Worm (Caenorhabditis elegans) whole organism, L3 larva: ENCODE measurements around the gene kin-34.
"Not testable (repeated sequence)": the region's sequence is repeated elsewhere in the genome, so short reads cannot be mapped to it uniquely, and the experiment has no call there.

Source experiments
- R02D3.7 ChIP-seq: fragments of 150-350 bp; optimal IDR thresholded peaks from 2 replicates; lab custom pipeline; 2014; ENCODE audit warnings: missing biosample characterization, missing genetic modification characterization
- ZK546.5 ChIP-seq: sonication (generic microtip); optimal IDR thresholded peaks from 2 replicates; lab custom pipeline; 2017; ENCODE audit warnings: missing biosample characterization, missing genetic modification characterization
- aly-2 ChIP-seq: fragments of 150-350 bp; optimal IDR thresholded peaks from 2 replicates; lab custom pipeline; 2014; ENCODE audit warnings: missing biosample characterization, missing genetic modification characterization
- ama-1 ChIP-seq: fragments of 150-350 bp; optimal IDR thresholded peaks from 2 replicates; lab custom pipeline; 2018
- ceh-28 ChIP-seq: fragments of 150-350 bp; optimal IDR thresholded peaks from 2 replicates; lab custom pipeline; 2014; ENCODE audit warnings: missing biosample characterization, missing genetic modification reagents, missing genetic modification characterization
- daf-12 ChIP-seq: fragments of 150-350 bp; optimal IDR thresholded peaks from 2 replicates; lab custom pipeline; 2014; ENCODE audit warnings: missing biosample characterization, missing genetic modification reagents, missing genetic modification characterization
- egl-27 ChIP-seq: sonication (generic microtip); optimal IDR thresholded peaks from 4 replicates; lab custom pipeline; 2017; ENCODE audit warnings: missing biosample characterization, missing genetic modification reagents, missing genetic modification characterization
- egl-5 ChIP-seq: fragments of 150-350 bp; optimal IDR thresholded peaks from 2 replicates; lab custom pipeline; 2017; ENCODE audit warnings: missing biosample characterization, missing genetic modification reagents, missing genetic modification characterization, inconsistent platforms
- elt-1 ChIP-seq: fragments of 150-350 bp; optimal IDR thresholded peaks from 2 replicates; lab custom pipeline; 2014; ENCODE audit warnings: missing biosample characterization, missing genetic modification characterization
- elt-2 ChIP-seq: sonication (generic microtip); optimal IDR thresholded peaks from 2 replicates; lab custom pipeline; 2016; ENCODE audit warnings: missing genetic modification reagents, mild to moderate bottlenecking, missing genetic modification characterization, missing compliant biosample characterization
- elt-3 ChIP-seq, 3 experiments: fragments of 150-350 bp in 1 of 3; sonication (generic microtip) in 2 of 3; optimal IDR thresholded peaks; 2 replicates in 2 of 3; 4 replicates in 1 of 3; lab custom pipeline; 2014 to 2017; ENCODE audit warnings: missing biosample characterization in 3 of 3, missing genetic modification characterization in 3 of 3
- eor-1 ChIP-seq, 2 experiments: fragments of 150-350 bp; optimal IDR thresholded peaks; 2 replicates each; lab custom pipeline; 2014 to 2018; ENCODE audit warnings: missing biosample characterization in 2 of 2, missing genetic modification characterization in 2 of 2
- fkh-2 ChIP-seq: fragments of 150-350 bp; optimal IDR thresholded peaks from 2 replicates; lab custom pipeline; 2014; ENCODE audit warnings: missing biosample characterization, missing genetic modification reagents, missing genetic modification characterization
- hmg-11 ChIP-seq: sonication (generic microtip); optimal IDR thresholded peaks from 2 replicates; lab custom pipeline; 2016; ENCODE audit warnings: missing genetic modification characterization, missing compliant biosample characterization
- jun-1 ChIP-seq: fragments of 150-350 bp; optimal IDR thresholded peaks from 2 replicates; lab custom pipeline; 2014; ENCODE audit warnings: missing biosample characterization, missing genetic modification reagents, missing genetic modification characterization
- nfya-1 ChIP-seq: sonication (generic microtip); optimal IDR thresholded peaks from 2 replicates; lab custom pipeline; 2017; ENCODE audit warnings: missing genetic modification characterization, mild to moderate bottlenecking, missing compliant biosample characterization, antibody characterized with exemption, moderate library complexity; ENCODE audit not compliant: insufficient read depth
- nhr-12 ChIP-seq: fragments of 150-350 bp; optimal IDR thresholded peaks from 2 replicates; lab custom pipeline; 2014; ENCODE audit warnings: missing biosample characterization, missing genetic modification characterization
- nhr-23 ChIP-seq: fragments of 150-350 bp; optimal IDR thresholded peaks from 2 replicates; lab custom pipeline; 2014; ENCODE audit warnings: missing biosample characterization, missing genetic modification reagents, missing genetic modification characterization
- nhr-67 ChIP-seq: fragments of 150-350 bp; optimal IDR thresholded peaks from 2 replicates; lab custom pipeline; 2014; ENCODE audit warnings: missing biosample characterization, missing genetic modification characterization
- nhr-77 ChIP-seq: fragments of 150-350 bp; optimal IDR thresholded peaks from 2 replicates; lab custom pipeline; 2014; ENCODE audit warnings: missing biosample characterization, missing genetic modification characterization
- pha-4 ChIP-seq: fragments of 150-350 bp; optimal IDR thresholded peaks from 2 replicates; lab custom pipeline; 2014; ENCODE audit warnings: missing biosample characterization, missing genetic modification reagents, missing genetic modification characterization
- pqm-1 ChIP-seq: fragments of 150-350 bp; optimal IDR thresholded peaks from 2 replicates; lab custom pipeline; 2017; ENCODE audit warnings: missing biosample characterization, missing genetic modification characterization, inconsistent platforms
- snpc-4 ChIP-seq: fragments of 150-350 bp; optimal IDR thresholded peaks from 2 replicates; lab custom pipeline; 2014; ENCODE audit warnings: missing biosample characterization, missing genetic modification characterization
- unc-39 ChIP-seq: sonication (generic microtip); optimal IDR thresholded peaks from 4 replicates; lab custom pipeline; 2017; ENCODE audit warnings: missing biosample characterization, missing genetic modification characterization
- ztf-11 ChIP-seq: fragments of 150-350 bp; optimal IDR thresholded peaks from 2 replicates; lab custom pipeline; 2014; ENCODE audit warnings: missing biosample characterization, missing genetic modification characterization

The kin-34 gene

DNA sequence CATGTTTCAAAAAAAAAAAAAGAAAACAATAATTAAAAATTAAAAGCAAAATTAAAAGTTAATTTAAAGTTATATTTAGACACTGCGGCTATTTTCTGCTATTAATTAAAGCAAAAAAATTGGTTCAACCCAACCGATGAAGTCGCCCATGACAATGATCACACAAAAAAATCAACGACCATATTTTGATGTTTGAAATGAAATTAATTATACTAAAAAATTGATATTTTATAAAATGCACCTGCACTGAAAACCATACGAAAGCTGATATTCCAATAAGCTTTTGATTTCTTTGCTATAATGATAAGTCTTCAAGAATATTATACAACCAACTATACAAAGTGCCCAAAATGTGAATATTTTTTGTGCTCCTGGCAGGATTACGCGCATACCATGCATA, 26.4 kb downstream of the kin-34 start, which contains the start of gene srh-80:
srh-80 (plus strand) TSS at position 301 of the 400 bp plus-strand sequence.
- no peak for TF ChIP-seq ceh-28 (tag; lab: Kevin White, UChicago)
- no peak for TF ChIP-seq ZK546.5 (tag; lab: Kevin White, UChicago)

DNA sequence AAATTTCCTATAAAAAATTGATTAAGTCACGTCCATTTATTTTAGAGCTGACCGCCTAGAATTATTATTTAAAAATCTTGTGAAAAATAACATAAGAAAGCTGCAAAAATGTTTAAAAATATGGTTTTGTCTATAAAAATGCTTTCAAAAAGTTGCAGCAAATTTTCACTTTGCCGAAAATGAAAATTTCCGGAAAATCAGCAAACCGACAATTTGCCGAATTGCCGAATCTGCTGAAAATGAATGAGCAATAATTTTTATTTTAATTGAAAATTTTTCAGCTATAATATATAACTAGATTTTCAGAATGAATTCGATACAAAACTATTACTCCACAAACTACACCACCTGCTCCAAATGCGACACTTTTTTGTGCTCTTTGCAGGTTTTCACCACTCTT, 29.1 kb downstream of the kin-34 start, which contains the start of gene srh-78:
srh-78 (plus strand) TSS at position 301 of the 400 bp plus-strand sequence.
- no peak for TF ChIP-seq ceh-28 (tag; lab: Kevin White, UChicago)
- TF ChIP-seq ztf-11 (tag; lab: Kevin White, UChicago) = no peak
- no peak for TF ChIP-seq nfya-1 (tag; lab: Kevin White, UChicago)
- TF ChIP-seq elt-2 (tag; lab: Kevin White, UChicago) = no peak
- no peak for TF ChIP-seq egl-27 (tag; lab: Kevin White, UChicago)
- TF ChIP-seq daf-12 (tag; lab: Kevin White, UChicago) = no peak
- TF ChIP-seq nhr-67 = no peak
- no peak for TF ChIP-seq ama-1 (lab: Kevin White, UChicago)

DNA sequence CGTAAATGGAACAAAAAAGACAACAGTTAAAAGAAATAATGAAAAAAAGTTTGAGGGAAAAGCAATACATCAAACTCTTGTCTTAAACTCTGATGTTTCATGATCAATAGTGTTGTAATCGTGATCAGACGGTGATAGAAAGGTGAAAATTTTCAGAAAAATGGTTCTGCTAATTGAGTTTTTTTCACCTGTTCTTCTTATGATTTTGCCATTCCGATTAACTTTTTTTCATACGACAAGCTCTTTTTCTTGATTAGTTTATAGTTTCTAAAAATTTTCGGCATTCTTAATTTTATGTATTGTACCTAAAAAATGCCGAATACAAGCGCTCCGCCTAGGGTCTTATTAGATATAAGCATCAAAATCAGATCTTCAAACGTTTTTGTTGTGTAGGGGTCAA, 30.3 kb downstream of the kin-34 start:
- TF ChIP-seq unc-39 (tag; lab: Kevin White, UChicago) = no peak
- TF ChIP-seq eor-1 (tag; optimal IDR thresholded peaks at IDR 0.05; lab: Kevin White, UChicago) = no peak
- no peak for TF ChIP-seq fkh-2
- no peak for TF ChIP-seq egl-27 (tag; lab: Kevin White, UChicago)
- TF ChIP-seq nhr-12 (tag; lab: Kevin White, UChicago) = no peak
- no peak for TF ChIP-seq aly-2
- TF ChIP-seq nhr-67 = no peak
- no peak for TF ChIP-seq daf-12 (tag; lab: Kevin White, UChicago)
- TF ChIP-seq nhr-77 = no peak
- TF ChIP-seq elt-1 (tag; lab: Kevin White, UChicago) = no peak
- TF ChIP-seq, all 47 proteins: peak for 0

DNA sequence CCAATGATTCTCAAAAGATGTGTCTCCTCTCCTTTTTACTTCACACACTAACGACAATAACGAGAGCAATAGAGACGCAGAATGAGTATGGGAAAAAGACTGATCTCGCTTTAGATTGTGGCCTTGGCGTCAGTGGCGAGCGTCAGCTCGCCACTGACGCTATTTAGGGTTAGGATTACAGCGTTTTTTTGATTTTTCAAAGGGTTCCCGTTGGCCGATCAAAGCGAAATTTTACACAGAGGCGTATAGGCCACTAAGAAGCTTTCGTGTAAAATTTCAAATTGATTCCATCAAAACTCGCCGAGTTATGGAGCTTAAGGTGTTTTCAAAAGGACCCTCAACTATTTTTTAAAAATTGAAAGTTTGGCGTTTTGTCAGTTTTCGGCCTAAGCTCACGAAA, 33.3 kb downstream of the kin-34 start, which contains the start of gene DC2.5:
DC2.5 (minus strand) TSS at position 101 of the 400 bp plus-strand sequence.
- not testable (repeated sequence) for TF ChIP-seq pha-4, snpc-4, R02D3.7

DNA sequence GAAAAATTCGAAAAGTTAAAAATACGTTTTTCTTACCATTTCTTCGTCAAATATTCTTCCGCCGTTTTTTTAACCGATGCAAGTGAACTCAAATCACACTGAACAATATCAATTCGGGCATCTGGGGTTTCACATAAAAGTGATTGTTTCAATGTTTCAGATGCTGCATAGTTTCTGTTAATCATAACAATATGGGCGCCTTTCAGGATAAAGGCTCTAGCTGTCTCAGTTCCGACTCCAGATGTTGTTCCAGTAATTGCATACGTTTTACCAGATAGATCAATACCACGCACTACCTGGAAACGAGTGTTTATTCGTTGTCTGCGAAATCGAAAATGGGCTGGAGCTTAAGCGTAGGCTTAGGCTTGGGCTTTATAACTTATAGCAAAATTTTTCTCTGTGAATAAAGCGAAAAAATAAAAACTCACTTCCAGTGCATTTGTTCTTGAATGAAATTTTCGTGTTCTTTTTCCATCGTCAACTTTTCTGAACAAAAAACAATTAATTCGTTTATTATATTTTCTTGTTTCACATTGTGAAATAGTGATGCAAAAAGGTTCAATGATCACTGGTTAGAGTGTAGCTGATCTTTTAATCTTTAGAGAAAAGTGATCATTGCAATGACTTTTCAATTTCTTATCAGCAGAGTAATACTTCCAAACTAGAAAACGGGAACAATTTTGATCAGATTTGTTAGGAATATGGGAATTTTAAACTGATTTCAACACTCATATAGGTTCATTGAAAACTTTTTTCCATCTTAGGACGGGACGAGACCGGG, 34.4 kb downstream of the kin-34 start:
- peak; percentile 31 for TF ChIP-seq pqm-1 (tag; lab: Kevin White, UChicago)
- TF ChIP-seq nhr-67 = no peak
- TF ChIP-seq elt-2 (tag; lab: Kevin White, UChicago) = peak; percentile 47

DNA sequence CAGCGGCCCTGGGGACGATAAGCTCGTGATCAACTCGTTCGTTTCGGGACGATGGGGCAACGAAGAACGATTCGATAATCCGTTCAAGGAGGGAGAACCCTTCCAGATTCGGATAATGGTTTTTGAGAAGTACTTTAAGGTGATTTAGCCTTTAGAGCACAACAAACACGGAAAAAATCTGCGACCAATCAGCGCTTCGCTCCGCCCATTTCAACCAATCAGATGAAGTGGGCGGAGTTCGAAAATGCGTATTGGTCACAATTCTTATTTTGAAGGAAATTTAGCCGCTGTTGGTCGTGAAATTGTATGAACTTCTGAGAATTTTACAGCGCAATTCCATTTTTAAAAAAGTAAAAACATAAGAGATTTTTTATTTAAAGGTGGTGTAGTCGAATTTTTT, 39.2 kb downstream of the kin-34 start:
- TF ChIP-seq elt-3 (tag; optimal IDR thresholded peaks at IDR 0.05; lab: Kevin White, UChicago) (no peak), nfya-1 (tag; lab: Kevin White, UChicago) (peak; percentile 92)

DNA sequence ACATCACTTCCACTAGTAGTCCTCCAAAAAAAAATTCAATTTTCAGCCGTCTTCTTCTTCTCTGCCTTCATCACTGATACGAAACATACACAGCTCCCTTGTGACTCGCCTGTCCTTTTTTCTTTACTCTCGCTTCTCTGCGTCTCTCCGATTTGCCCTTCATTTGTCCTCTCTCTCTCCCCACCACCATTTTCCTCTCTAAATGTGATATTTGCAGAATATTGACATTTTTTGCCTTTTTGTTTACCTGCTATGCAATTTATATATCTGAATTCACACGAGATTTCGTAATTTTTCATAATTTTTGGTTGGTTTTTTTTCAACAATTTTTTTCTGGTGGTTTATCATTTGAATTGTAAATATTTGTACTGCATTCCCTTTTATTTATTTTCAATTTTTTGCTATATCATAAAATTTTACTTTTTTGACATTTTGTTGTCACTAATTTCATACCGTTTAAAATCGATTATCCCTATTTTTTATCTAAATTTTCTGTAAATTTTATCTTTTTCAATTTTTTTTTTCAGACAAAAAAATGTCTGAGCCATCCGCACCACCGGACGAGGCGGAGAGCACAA, 42.1 kb downstream of the kin-34 start, which contains the start of gene lec-12:
lec-12 (plus strand) TSS at position 528 of the 578 bp plus-strand sequence.
- TF ChIP-seq ceh-28 (tag; lab: Kevin White, UChicago) = no peak
- TF ChIP-seq egl-5 (tag; lab: Kevin White, UChicago) = no peak
- peak; percentile 13 for TF ChIP-seq elt-2 (tag; lab: Kevin White, UChicago)
- no peak for TF ChIP-seq nhr-67
- TF ChIP-seq jun-1 (tag; lab: Kevin White, UChicago) = peak; percentile 22
- no peak for TF ChIP-seq hmg-11 (tag; lab: Kevin White, UChicago)
- TF ChIP-seq daf-12 (tag; lab: Kevin White, UChicago) = no peak
- TF ChIP-seq pha-4 = peak; percentile 95
- TF ChIP-seq pqm-1 (tag; lab: Kevin White, UChicago) = peak; percentile 23
- no peak for TF ChIP-seq elt-1 (tag; lab: Kevin White, UChicago)
- TF ChIP-seq nfya-1 (tag; lab: Kevin White, UChicago) = peak; percentile 33
- no peak for TF ChIP-seq nhr-23 (tag; lab: Kevin White, UChicago)
- TF ChIP-seq, all 47 proteins: peak for 5
